Fruit fly (Drosophila melanogaster) whole organism, embryonic: ENCODE data around the gene CG3777.

Source experiments
- Bgb ChIP-seq: fragments of 200-800 bp; sonication (Bioruptor generic); IDR thresholded peaks from 2 replicates; pipeline ENCODE4 v1.3.6; 2022; ENCODE audit warnings: missing biosample characterization, missing genetic modification characterization; ENCODE audit not compliant: partially characterized antibody
- CG10321 ChIP-seq: fragments of 200-800 bp; sonication (Bioruptor generic); IDR thresholded peaks from 2 replicates; pipeline ENCODE4 v1.3.6; 2022; ENCODE audit warnings: missing biosample characterization, missing genetic modification characterization
- CG10462 ChIP-seq: fragments of 200-800 bp; sonication (Bioruptor generic); optimal IDR thresholded peaks from 2 replicates; lab custom pipeline; 2016; ENCODE audit warnings: missing biosample characterization, missing genetic modification characterization
- CG11560 ChIP-seq: fragments of 200-800 bp; sonication (Bioruptor generic); IDR thresholded peaks from 3 replicates; pipeline ENCODE4 v1.3.6; 2022; ENCODE audit warnings: missing biosample characterization, missing genetic modification characterization
- CG12769 ChIP-seq: fragments of 200-800 bp; sonication (Bioruptor generic); optimal IDR thresholded peaks from 2 replicates; lab custom pipeline; 2019; ENCODE audit warnings: missing biosample characterization, mild to moderate bottlenecking, missing genetic modification characterization, moderate library complexity
- CG13894 ChIP-seq: fragments of 200-800 bp; sonication (Bioruptor generic); optimal IDR thresholded peaks from 3 replicates; lab custom pipeline; 2018; ENCODE audit warnings: missing biosample characterization, mild to moderate bottlenecking, missing genetic modification characterization, moderate library complexity
- CG16813 ChIP-seq: fragments of 200-800 bp; sonication (Bioruptor generic); IDR thresholded peaks from 3 replicates; pipeline ENCODE4 v1.3.6; 2022; ENCODE audit warnings: missing biosample characterization, missing genetic modification characterization; ENCODE audit not compliant: partially characterized antibody
- CG17912 ChIP-seq: fragments of 200-800 bp; sonication (Bioruptor generic); optimal IDR thresholded peaks from 2 replicates; lab custom pipeline; 2018; ENCODE audit warnings: missing biosample characterization, mild to moderate bottlenecking, missing genetic modification characterization
- CG2199 ChIP-seq: fragments of 200-800 bp; sonication (Bioruptor generic); IDR thresholded peaks from 3 replicates; pipeline ENCODE4 v1.3.6; 2022; ENCODE audit warnings: missing biosample characterization, missing genetic modification characterization
- CG42726 ChIP-seq: fragments of 200-800 bp; sonication (Bioruptor generic); IDR thresholded peaks from 2 replicates; pipeline ENCODE4 v1.3.6; 2022; ENCODE audit warnings: missing biosample characterization, missing genetic modification characterization; ENCODE audit not compliant: partially characterized antibody
- CG6689 ChIP-seq: fragments of 200-800 bp; sonication (Bioruptor generic); IDR thresholded peaks from 2 replicates; pipeline ENCODE4 v1.3.6; 2022; ENCODE audit warnings: missing biosample characterization, missing genetic modification characterization
- CG6765 ChIP-seq: fragments of 200-800 bp; sonication (Bioruptor generic); optimal IDR thresholded peaks from 3 replicates; lab custom pipeline; 2017; ENCODE audit warnings: missing biosample characterization, mild to moderate bottlenecking, missing genetic modification characterization
- CTCF ChIP-seq: fragments of 200-800 bp; sonication (Bioruptor generic); optimal IDR thresholded peaks from 2 replicates; lab custom pipeline; 2017; ENCODE audit warnings: missing biosample characterization, mild to moderate bottlenecking, missing genetic modification characterization, moderate library complexity
- Deaf1 ChIP-seq: fragments of 200-800 bp; optimal IDR thresholded peaks from 3 replicates; lab custom pipeline; 2019; ENCODE audit warnings: missing biosample characterization, mild to moderate bottlenecking, missing genetic modification characterization, moderate library complexity
- Dek ChIP-seq: fragments of 200-800 bp; sonication (Bioruptor generic); optimal IDR thresholded peaks from 3 replicates; lab custom pipeline; 2019; ENCODE audit warnings: missing biosample characterization, mild to moderate bottlenecking, missing genetic modification characterization, moderate library complexity
- Drgx ChIP-seq: fragments of 200-800 bp; sonication (Bioruptor generic); IDR thresholded peaks from 2 replicates; pipeline ENCODE4 v1.3.6; 2022; ENCODE audit warnings: missing biosample characterization, missing genetic modification characterization
- Lim3 ChIP-seq: fragments of 200-800 bp; sonication (Bioruptor generic); IDR thresholded peaks from 2 replicates; pipeline ENCODE4 v1.3.6; 2022; ENCODE audit warnings: missing biosample characterization, missing genetic modification characterization
- Med ChIP-seq: fragments of 200-800 bp; sonication (Bioruptor generic); peaks from one replicate; lab custom pipeline; 2016; ENCODE audit warnings: missing biosample characterization, missing genetic modification characterization, mild to moderate bottlenecking, inconsistent platforms, moderate library complexity
- Nf-YB ChIP-seq: fragments of 200-800 bp; sonication (Bioruptor generic); optimal IDR thresholded peaks from 3 replicates; lab custom pipeline; 2019; ENCODE audit warnings: missing biosample characterization, mild to moderate bottlenecking, missing genetic modification characterization, moderate library complexity
- Opbp ChIP-seq: fragments of 200-800 bp; sonication (Bioruptor generic); IDR thresholded peaks from 3 replicates; pipeline ENCODE4 v1.3.6; 2022; ENCODE audit warnings: missing biosample characterization, missing genetic modification characterization; ENCODE audit not compliant: partially characterized antibody
- Pdp1 ChIP-seq, 2 experiments: fragments of 200-800 bp; sonication (Bioruptor generic); optimal IDR thresholded peaks; 3 replicates each; lab custom pipeline; 2016; ENCODE audit warnings: missing biosample characterization in 2 of 2, missing genetic modification characterization in 2 of 2, mild to moderate bottlenecking in 1 of 2, moderate library complexity in 1 of 2
- amos ChIP-seq: fragments of 200-800 bp; sonication (Bioruptor generic); IDR thresholded peaks from 2 replicates; pipeline ENCODE4 v1.3.6; 2022; ENCODE audit warnings: missing biosample characterization, missing genetic modification characterization; ENCODE audit not compliant: partially characterized antibody
- bsh ChIP-seq, 2 experiments: fragments of 200-800 bp; sonication (Bioruptor generic); optimal IDR thresholded peaks; 2 replicates each; lab custom pipeline; 2017 to 2018; ENCODE audit warnings: mild to moderate bottlenecking in 2 of 2, missing biosample characterization in 2 of 2, missing genetic modification characterization in 2 of 2, moderate library complexity in 1 of 2
- btn ChIP-seq: fragments of 200-800 bp; sonication (Bioruptor generic); optimal IDR thresholded peaks from 2 replicates; lab custom pipeline; 2016; ENCODE audit warnings: missing biosample characterization, missing genetic modification characterization
- croc ChIP-seq: fragments of 200-800 bp; sonication (Bioruptor generic); conservative IDR thresholded peaks from 3 replicates; pipeline ENCODE4 v1.3.6; 2022; ENCODE audit warnings: missing biosample characterization, missing genetic modification characterization
- exex ChIP-seq: fragments of 200-800 bp; sonication (Bioruptor generic); optimal IDR thresholded peaks from 4 replicates; lab custom pipeline; 2018; ENCODE audit warnings: missing biosample characterization, mild to moderate bottlenecking, missing genetic modification characterization, moderate library complexity
- gsb ChIP-seq: fragments of 200-800 bp; sonication (Bioruptor generic); IDR thresholded peaks from 2 replicates; pipeline ENCODE4 v1.3.6; 2022; ENCODE audit warnings: missing biosample characterization, missing genetic modification characterization
- jing ChIP-seq: fragments of 200-800 bp; sonication (Bioruptor generic); optimal IDR thresholded peaks from 2 replicates; lab custom pipeline; 2018; ENCODE audit warnings: missing biosample characterization, mild to moderate bottlenecking, missing genetic modification characterization
- lov ChIP-seq, 2 experiments: fragments of 200-800 bp in 1 of 2; fragments of >200 bp in 1 of 2; sonication (Bioruptor generic) in 1 of 2; IDR thresholded peaks in 1 of 2; optimal IDR thresholded peaks in 1 of 2; 2 replicates in 1 of 2; 3 replicates in 1 of 2; pipeline versions ENCODE4 v1.3.6 to Lab custom; 2017 to 2022; ENCODE audit warnings: missing biosample characterization in 1 of 2, missing genetic modification characterization in 1 of 2
- mam ChIP-seq: fragments of 200-800 bp; sonication (Bioruptor generic); optimal IDR thresholded peaks from 3 replicates; lab custom pipeline; 2016; ENCODE audit warnings: missing biosample characterization, missing genetic modification characterization
- nom ChIP-seq: fragments of 200-800 bp; sonication (Bioruptor generic); optimal IDR thresholded peaks from 2 replicates; lab custom pipeline; 2017; ENCODE audit warnings: missing biosample characterization, missing genetic modification characterization, mild to moderate bottlenecking, moderate library complexity, missing genetic modification reagents
- oc ChIP-seq: fragments of 200-800 bp; sonication (Bioruptor generic); optimal IDR thresholded peaks from 2 replicates; lab custom pipeline; 2018; ENCODE audit warnings: missing biosample characterization, mild to moderate bottlenecking, missing genetic modification characterization, moderate library complexity
- peb ChIP-seq: fragments of 200-800 bp; sonication (Bioruptor generic); IDR thresholded peaks from 2 replicates; pipeline ENCODE4 v1.3.6; 2022; ENCODE audit warnings: missing biosample characterization, missing genetic modification characterization
- pita ChIP-seq: fragments of 200-800 bp; sonication (Bioruptor generic); optimal IDR thresholded peaks from 2 replicates; lab custom pipeline; 2017; ENCODE audit warnings: missing biosample characterization, mild to moderate bottlenecking, missing genetic modification characterization
- pzg ChIP-seq: fragments of 200-800 bp; sonication (Bioruptor generic); optimal IDR thresholded peaks from 3 replicates; lab custom pipeline; 2018; ENCODE audit warnings: missing biosample characterization, mild to moderate bottlenecking, missing genetic modification characterization, moderate library complexity
- sens ChIP-seq: fragments of 200-800 bp; sonication (Bioruptor generic); peaks from one replicate; lab custom pipeline; 2016; ENCODE audit warnings: missing biosample characterization, missing genetic modification characterization
- sqz ChIP-seq: fragments of 200-800 bp; sonication (Bioruptor generic); optimal IDR thresholded peaks from 3 replicates; lab custom pipeline; 2018; ENCODE audit warnings: missing biosample characterization, mild to moderate bottlenecking, missing genetic modification characterization
- stwl ChIP-seq: fragments of 200-800 bp; sonication (Bioruptor generic); optimal IDR thresholded peaks from 3 replicates; lab custom pipeline; 2018; ENCODE audit warnings: missing biosample characterization, mild to moderate bottlenecking, missing genetic modification characterization, moderate library complexity
- tgo ChIP-seq: fragments of 200-800 bp; sonication (Bioruptor generic); IDR thresholded peaks from 3 replicates; pipeline ENCODE4 v1.3.6; 2022; ENCODE audit warnings: missing biosample characterization, missing genetic modification characterization

Gene CG3777

dm6 chrX:353929-354515, 74.5 kb downstream of the CG3777 start:
- TF ChIP-seq Dek (no peak), CG11560 (tag; lab: Robert Waterston, UW) (peak; percentile 42; the same call in 1 of the 3 replicates), Lim3 (GFP tag; lab: Robert Waterston, UW) (peak; percentile 38; the same call in 1 of the 2 replicates), CG16813 (0 out of 3 replicates have a peak, but pooled peaks have one; percentile 31), Drgx (GFP tag; lab: Robert Waterston, UW) (peak; percentile 26; the same call in 1 of the 2 replicates), Pdp1 (GFP tag; optimal IDR thresholded peaks at IDR 0.05; lab: Kevin White, UChicago) (no peak)
- TF ChIP-seq, all 482 proteins: peak for 4

dm6 chrX:356232-356631, 76.7 kb downstream of the CG3777 start, which contains the start of gene y:
y (plus strand) TSS chrX:356509.
- TF ChIP-seq lov (optimal IDR thresholded peaks at IDR 0.05; lab: Kevin White, UChicago) (no peak), lov (GFP tag; IDR thresholded peaks at IDR 0.05; lab: Robert Waterston, UW) (0 out of 3 replicates have a peak, but pooled peaks have one; percentile 52), CG2199 (GFP tag; lab: Robert Waterston, UW) (peak; percentile 82; the same call in 2 of the 3 replicates), peb (GFP tag; lab: Robert Waterston, UW) (no peak), sqz (GFP tag; lab: Kevin White, UChicago) (peak; percentile 12), mam (GFP tag; lab: Kevin White, UChicago) (no peak), oc (peak; percentile 37), CG13894 (tag; lab: Kevin White, UChicago) (peak; percentile 89), Deaf1 (peak; percentile 92), btn (GFP tag; lab: Kevin White, UChicago) (no peak), jing (peak; percentile 22), CG12769 (tag; lab: Kevin White, UChicago) (peak; percentile 17), croc (GFP tag; lab: Robert Waterston, UW) (no peak), CG17912 (GFP tag; lab: Kevin White, UChicago) (no peak), exex (no peak), CG6689 (GFP tag; lab: Robert Waterston, UW) (0 out of 2 replicates have a peak, but pooled peaks have one; percentile 9), sens (GFP tag; lab: Kevin White, UChicago) (peak; percentile 75), Med (GFP tag; lab: Kevin White, UChicago) (peak; percentile 39), tgo (GFP tag; lab: Robert Waterston, UW) (0 out of 3 replicates have a peak, but pooled peaks have one; percentile 32), Nf-YB (GFP tag; lab: Kevin White, UChicago) (peak; percentile 60)
- TF ChIP-seq, all 482 proteins: peak for 13

dm6 chrX:361418-361817, 81.9 kb downstream of the CG3777 start:
- TF ChIP-seq bsh (GFP tag; optimal IDR thresholded peaks at IDR 0.05; lab: Kevin White, UChicago): peak in 1 of 2 experiments; percentile 55
- TF ChIP-seq amos: peak; percentile 11; the same call in 1 of the 2 replicates
- TF ChIP-seq Opbp (GFP tag; lab: Robert Waterston, UW): 0 out of 3 replicates have a peak, but pooled peaks have one; percentile 36
- peak; percentile 67 for TF ChIP-seq nom (GFP tag; lab: Kevin White, UChicago)
- TF ChIP-seq stwl: peak; percentile 56
- TF ChIP-seq CG42726 (GFP tag; lab: Robert Waterston, UW): 0 out of 2 replicates have a peak, but pooled peaks have one; percentile 30
- TF ChIP-seq CTCF (GFP tag; lab: Kevin White, UChicago): peak; percentile 77
- no peak for TF ChIP-seq CG6765
- no peak for TF ChIP-seq CG10462 (GFP tag; lab: Kevin White, UChicago)
- peak; percentile 52 for TF ChIP-seq Bgb (GFP tag; lab: Robert Waterston, UW)
- TF ChIP-seq CG10321 (GFP tag; lab: Robert Waterston, UW): no peak
- no peak for TF ChIP-seq gsb
- peak; percentile 90; the same call in 2 of the 3 replicates for TF ChIP-seq CG2199 (GFP tag; lab: Robert Waterston, UW)
- no peak for TF ChIP-seq pzg (GFP tag; lab: Kevin White, UChicago)
- peak; percentile 16 for TF ChIP-seq pita (GFP tag; lab: Kevin White, UChicago)
